Worm (Caenorhabditis elegans) whole organism, late embryonic: ENCODE results near the gene T16H12.3.

Source experiments
- K09A11.1 ChIP-seq: sonication (generic microtip); optimal IDR thresholded peaks from 2 replicates; lab custom pipeline; 2017; ENCODE audit warnings: antibody characterized with exemption, mild to moderate bottlenecking, missing genetic modification characterization, missing compliant biosample characterization; ENCODE audit not compliant: insufficient read depth
- T23F11.4 ChIP-seq: fragments of 200-800 bp; sonication (Bioruptor generic); optimal IDR thresholded peaks from 2 replicates; lab custom pipeline; 2018; ENCODE audit warnings: mild to moderate bottlenecking, missing genetic modification characterization, missing compliant biosample characterization
- Y22D7AL.16 ChIP-seq: sonication (generic microtip); optimal IDR thresholded peaks from 2 replicates; lab custom pipeline; 2016; ENCODE audit warnings: missing genetic modification characterization, missing compliant biosample characterization
- ahr-1 ChIP-seq: sonication (generic microtip); optimal IDR thresholded peaks from 2 replicates; lab custom pipeline; 2016; ENCODE audit warnings: missing genetic modification characterization, missing compliant biosample characterization
- ceh-18 ChIP-seq: sonication (generic microtip); optimal IDR thresholded peaks from 2 replicates; lab custom pipeline; 2016; ENCODE audit warnings: missing genetic modification characterization, missing compliant biosample characterization
- ceh-19 ChIP-seq: fragments of 200-800 bp; sonication (Bioruptor generic); optimal IDR thresholded peaks from 2 replicates; lab custom pipeline; 2018; ENCODE audit warnings: mild to moderate bottlenecking, missing genetic modification characterization, missing compliant biosample characterization
- ceh-22 ChIP-seq: sonication (generic microtip); optimal IDR thresholded peaks from 2 replicates; lab custom pipeline; 2017; ENCODE audit warnings: missing biosample characterization, missing genetic modification characterization
- ceh-24 ChIP-seq: sonication (generic microtip); optimal IDR thresholded peaks from 2 replicates; lab custom pipeline; 2016; ENCODE audit warnings: mild to moderate bottlenecking, missing genetic modification characterization, missing compliant biosample characterization
- ceh-45 ChIP-seq: fragments of 200-800 bp; sonication (Bioruptor generic); IDR thresholded peaks from 2 replicates; pipeline ENCODE4 v1.3.6; 2022; ENCODE audit warnings: missing genetic modification reagents, missing genetic modification characterization, missing compliant biosample characterization
- ceh-48 ChIP-seq: sonication (generic microtip); optimal IDR thresholded peaks from 2 replicates; lab custom pipeline; 2016; ENCODE audit warnings: missing genetic modification characterization, inconsistent platforms, missing compliant biosample characterization
- ceh-6 ChIP-seq: fragments of 200-800 bp; sonication (Bioruptor generic); optimal IDR thresholded peaks from 2 replicates; lab custom pipeline; 2018; ENCODE audit warnings: mild to moderate bottlenecking, missing genetic modification characterization, missing compliant biosample characterization
- ceh-9 ChIP-seq: sonication (generic microtip); optimal IDR thresholded peaks from 2 replicates; lab custom pipeline; 2016; ENCODE audit warnings: mild to moderate bottlenecking, missing genetic modification characterization, inconsistent platforms, missing compliant biosample characterization
- dve-1 ChIP-seq: sonication (generic microtip); optimal IDR thresholded peaks from 2 replicates; lab custom pipeline; 2017; ENCODE audit warnings: antibody characterized with exemption, mild to moderate bottlenecking, missing genetic modification characterization, missing compliant biosample characterization
- elt-4 ChIP-seq: sonication (generic microtip); optimal IDR thresholded peaks from 2 replicates; lab custom pipeline; 2016; ENCODE audit warnings: missing genetic modification characterization, missing compliant biosample characterization
- eyg-1 ChIP-seq: sonication (generic microtip); optimal IDR thresholded peaks from 2 replicates; lab custom pipeline; 2016; ENCODE audit warnings: missing genotype, missing genetic modification characterization, missing compliant biosample characterization
- lim-6 ChIP-seq: sonication (generic microtip); optimal IDR thresholded peaks from 2 replicates; lab custom pipeline; 2016; ENCODE audit warnings: missing genetic modification characterization, missing compliant biosample characterization
- nfya-1 ChIP-seq: sonication (generic microtip); optimal IDR thresholded peaks from 2 replicates; lab custom pipeline; 2017; ENCODE audit warnings: missing genetic modification characterization, mild to moderate bottlenecking, missing compliant biosample characterization, antibody characterized with exemption, moderate library complexity
- nhr-11 ChIP-seq: fragments of 150-350 bp; optimal IDR thresholded peaks from 2 replicates; lab custom pipeline; 2014; ENCODE audit warnings: missing biosample characterization, missing genetic modification characterization
- nhr-232 ChIP-seq: sonication (generic microtip); optimal IDR thresholded peaks from 2 replicates; lab custom pipeline; 2016; ENCODE audit warnings: missing genetic modification characterization, missing compliant biosample characterization
- odd-2 ChIP-seq: sonication (generic microtip); optimal IDR thresholded peaks from 2 replicates; lab custom pipeline; 2017; ENCODE audit warnings: antibody characterized with exemption, mild to moderate bottlenecking, missing genetic modification characterization, missing compliant biosample characterization
- pag-3 ChIP-seq: sonication (generic microtip); optimal IDR thresholded peaks from 2 replicates; lab custom pipeline; 2016; ENCODE audit warnings: missing compliant biosample characterization, missing genetic modification characterization, borderline replicate concordance
- pat-9 ChIP-seq: fragments of 200-800 bp; sonication (Bioruptor generic); optimal IDR thresholded peaks from 2 replicates; lab custom pipeline; 2018; ENCODE audit warnings: mild to moderate bottlenecking, missing genetic modification characterization, moderate library complexity, missing compliant biosample characterization
- pqm-1 ChIP-seq: sonication (generic microtip); optimal IDR thresholded peaks from 2 replicates; lab custom pipeline; 2016; ENCODE audit warnings: missing genetic modification characterization, missing compliant biosample characterization
- ref-2 ChIP-seq: sonication (generic microtip); optimal IDR thresholded peaks from 2 replicates; lab custom pipeline; 2016; ENCODE audit warnings: missing genetic modification characterization, missing compliant biosample characterization
- sox-2 ChIP-seq: fragments of 200-800 bp; sonication (Bioruptor generic); IDR thresholded peaks from 2 replicates; pipeline ENCODE4 v1.3.6; 2022; ENCODE audit warnings: missing genetic modification reagents, missing genetic modification characterization, missing compliant biosample characterization
- unc-3 ChIP-seq, 2 experiments: fragments of 200-800 bp in 1 of 2; sonication (Bioruptor generic) in 1 of 2; sonication (generic microtip) in 1 of 2; conservative IDR thresholded peaks in 1 of 2; optimal IDR thresholded peaks in 1 of 2; 2 replicates each; pipeline versions ENCODE4 v1.3.6 to Lab custom; 2016 to 2022; ENCODE audit warnings: missing compliant biosample characterization in 2 of 2, missing genetic modification characterization in 2 of 2, missing genetic modification reagents in 1 of 2
- unc-42 ChIP-seq: sonication (generic microtip); optimal IDR thresholded peaks from 2 replicates; lab custom pipeline; 2016; ENCODE audit warnings: missing genotype, missing genetic modification characterization, missing compliant biosample characterization
- ztf-16 ChIP-seq: sonication (generic microtip); optimal IDR thresholded peaks from 2 replicates; lab custom pipeline; 2017; ENCODE audit warnings: missing genetic modification characterization, missing compliant biosample characterization

The T16H12.3 gene

DNA sequence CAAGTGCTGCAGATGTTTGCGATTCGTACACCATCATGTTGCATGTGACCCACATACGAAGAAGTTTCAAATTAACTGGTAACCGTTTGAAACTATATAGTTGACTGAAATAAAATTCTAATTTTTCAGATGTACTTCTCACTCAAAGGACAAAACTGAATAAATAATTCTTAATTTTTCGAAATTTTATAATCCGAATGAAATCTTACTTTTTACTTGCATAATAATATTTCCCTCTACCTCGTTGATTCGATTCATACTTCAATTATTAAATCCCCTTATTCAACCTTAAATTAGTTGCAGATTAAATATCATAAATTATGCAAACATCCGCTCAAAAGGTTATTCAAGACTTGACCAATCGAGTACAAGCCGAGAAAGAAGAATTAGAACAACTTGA, 2.9 kb upstream of the T16H12.3 start, which contains the start of gene T16H12.2:
T16H12.2 (plus strand) TSS at position 301 of the 400 bp plus-strand sequence.
- TF ChIP-seq pat-9 (tag; lab: Kevin White, UChicago) (no peak), unc-3 (GFP tag; conservative IDR thresholded peaks at IDR 0.05; lab: Robert Waterston, UW) (no peak), unc-3 (tag; optimal IDR thresholded peaks at IDR 0.05; lab: Kevin White, UChicago) (no peak), K09A11.1 (tag; lab: Kevin White, UChicago) (no peak)
- TF ChIP-seq, all 69 proteins: peak for 0

DNA sequence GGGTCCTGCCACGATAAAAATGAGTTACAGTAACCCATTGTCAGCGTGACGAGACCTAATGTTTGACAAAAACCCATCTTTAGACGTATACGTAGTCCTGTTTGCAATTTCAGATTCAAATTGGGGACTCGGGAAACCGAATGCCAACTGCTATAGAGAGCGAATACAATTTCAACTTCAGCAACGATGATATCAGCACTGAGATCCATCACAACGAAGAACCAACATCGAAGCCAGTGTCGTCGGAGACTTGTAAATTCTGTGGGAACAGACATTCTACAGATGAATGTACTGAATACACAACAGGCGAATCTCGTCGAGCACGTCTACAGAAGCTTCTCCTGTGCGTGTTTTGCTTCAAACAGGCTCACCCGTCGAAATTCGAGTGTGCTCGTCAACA, 2.5 kb upstream of the T16H12.3 start:
- TF ChIP-seq ahr-1 (tag; lab: Kevin White, UChicago) (no peak), ref-2 (tag; lab: Kevin White, UChicago) (no peak), ceh-9 (tag; lab: Kevin White, UChicago) (no peak), ceh-45 (GFP tag; lab: Robert Waterston, UW) (no peak)

DNA sequence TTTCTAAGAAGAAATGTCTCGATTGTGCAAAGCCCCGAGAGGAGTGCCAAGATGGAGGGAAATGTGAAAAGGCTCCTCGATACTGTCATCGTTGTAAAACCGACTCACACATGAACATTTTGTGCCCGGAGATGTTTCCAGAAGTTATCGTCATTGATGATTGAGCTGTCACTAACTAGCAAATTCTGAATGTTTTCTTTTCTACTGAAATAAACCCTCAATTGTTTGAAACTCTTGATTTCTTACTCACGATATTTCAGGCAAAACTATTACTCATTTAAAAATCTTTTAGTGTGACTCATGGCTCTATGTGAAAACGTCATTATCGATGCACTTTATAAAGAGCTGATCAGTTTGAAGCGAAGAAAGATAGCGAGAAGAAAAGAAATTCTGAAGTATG, 2.0 kb upstream of the T16H12.3 start, which contains the start of gene T16H12.13:
T16H12.13 (plus strand) TSS at position 301 of the 400 bp plus-strand sequence.
- TF ChIP-seq unc-3 (GFP tag; conservative IDR thresholded peaks at IDR 0.05; lab: Robert Waterston, UW): no peak
- no peak for TF ChIP-seq unc-3 (tag; optimal IDR thresholded peaks at IDR 0.05; lab: Kevin White, UChicago)
- no peak for TF ChIP-seq dve-1 (tag; lab: Kevin White, UChicago)
- TF ChIP-seq nhr-11 (tag; lab: Kevin White, UChicago): no peak

DNA sequence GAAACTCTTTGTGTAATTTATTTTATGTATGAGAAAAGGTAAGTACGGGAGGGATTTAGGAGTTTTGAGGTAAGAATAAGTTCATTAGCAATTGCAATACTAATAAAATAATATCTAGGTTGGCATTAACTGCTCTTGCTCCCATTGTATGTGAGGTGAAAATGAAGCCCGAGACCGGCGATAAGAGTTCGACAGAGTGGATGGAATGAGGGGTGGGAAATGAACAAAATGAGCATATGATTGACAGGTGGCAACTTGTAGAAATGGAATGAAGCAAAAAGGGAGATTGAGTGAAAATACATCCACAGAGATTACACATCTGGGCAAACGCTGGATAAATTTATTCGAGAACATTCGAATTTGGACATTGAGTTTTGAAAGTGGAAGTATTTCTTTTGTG, 4.3 kb downstream of the T16H12.3 start:
- TF ChIP-seq unc-42 (tag; lab: Kevin White, UChicago) (no peak), eyg-1 (tag; lab: Kevin White, UChicago) (no peak), ceh-24 (tag; lab: Kevin White, UChicago) (no peak), nhr-11 (tag; lab: Kevin White, UChicago) (no peak), ztf-16 (tag; lab: Kevin White, UChicago) (no peak), odd-2 (tag; lab: Kevin White, UChicago) (no peak), ceh-22 (tag; lab: Kevin White, UChicago) (no peak), pag-3 (tag; lab: Kevin White, UChicago) (no peak), pqm-1 (tag; lab: Kevin White, UChicago) (no peak), lim-6 (tag; lab: Kevin White, UChicago) (no peak), elt-4 (tag; lab: Kevin White, UChicago) (no peak)

DNA sequence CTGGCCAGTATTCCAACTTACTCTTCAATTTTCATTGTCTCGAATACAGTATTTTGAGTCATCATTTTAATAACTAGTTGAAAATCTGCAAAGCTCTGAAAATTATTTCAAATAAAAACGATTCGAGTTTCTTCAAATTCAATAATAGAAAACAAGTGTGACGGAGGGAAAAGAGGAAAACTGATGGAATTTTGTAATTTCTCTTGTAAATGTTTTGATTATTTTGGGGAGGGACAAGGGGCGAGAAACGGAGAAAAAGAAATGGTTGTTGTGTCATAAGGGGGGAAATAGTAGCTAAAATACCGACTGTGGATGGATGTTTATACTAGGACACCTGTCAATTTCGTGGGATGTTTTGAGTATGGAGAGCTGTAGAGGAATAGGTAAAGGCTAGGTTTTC, 4.9 kb downstream of the T16H12.3 start, which contains the start of gene T16G12.9:
T16G12.9 (minus strand) TSS at position 101 of the 400 bp plus-strand sequence.
- TF ChIP-seq Y22D7AL.16 (tag; lab: Kevin White, UChicago) (no peak), unc-3 (GFP tag; conservative IDR thresholded peaks at IDR 0.05; lab: Robert Waterston, UW) (no peak), unc-3 (tag; optimal IDR thresholded peaks at IDR 0.05; lab: Kevin White, UChicago) (no peak), ref-2 (tag; lab: Kevin White, UChicago) (no peak), ceh-18 (tag; lab: Kevin White, UChicago) (no peak), ceh-48 (tag; lab: Kevin White, UChicago) (no peak), ceh-19 (GFP tag; lab: Kevin White, UChicago) (no peak), T23F11.4 (GFP tag; lab: Kevin White, UChicago) (no peak), sox-2 (GFP tag; lab: Robert Waterston, UW) (no peak), nhr-232 (tag; lab: Kevin White, UChicago) (no peak)
- TF ChIP-seq, all 69 proteins: peak for 0

DNA sequence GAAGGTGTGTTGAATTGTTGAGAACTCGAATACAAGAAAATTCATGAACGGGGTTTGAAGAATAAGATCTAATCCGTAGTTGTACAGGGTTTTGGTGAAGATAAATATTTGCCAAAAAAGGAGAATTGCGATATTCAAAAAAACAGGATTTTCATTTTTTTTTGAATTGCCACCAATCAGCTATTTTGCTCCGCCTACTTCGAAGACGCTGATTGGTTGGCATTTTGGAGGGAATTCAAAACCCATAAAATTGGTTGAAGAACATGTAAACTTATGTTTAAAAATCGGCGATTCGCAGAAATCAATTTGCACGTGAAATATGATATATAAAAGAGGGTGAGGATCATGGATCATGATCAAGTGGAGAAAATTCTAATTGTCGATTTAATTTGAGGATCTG, 7.0 kb downstream of the T16H12.3 start:
- TF ChIP-seq nfya-1 (tag; lab: Kevin White, UChicago) (peak; percentile 87), ceh-6 (GFP tag; lab: Kevin White, UChicago) (no peak), elt-4 (tag; lab: Kevin White, UChicago) (no peak)
